Fruit fly (Drosophila melanogaster) whole organism, adult: ENCODE data around the gene cbt.

ENCODE experiments used
- CG33017 ChIP-seq: fragments of 200-800 bp; sonication (Bioruptor generic); optimal IDR thresholded peaks from 2 replicates; lab custom pipeline; 2018; ENCODE audit warnings: missing biosample characterization, mild to moderate bottlenecking, missing genetic modification characterization, moderate library complexity
- CG5204 ChIP-seq: fragments of 200-800 bp; sonication (Bioruptor generic); optimal IDR thresholded peaks from 2 replicates; lab custom pipeline; 2016; ENCODE audit warnings: missing biosample characterization, missing genetic modification characterization
- CG7101 ChIP-seq: fragments of 200-800 bp; sonication (Bioruptor generic); optimal IDR thresholded peaks from 2 replicates; lab custom pipeline; 2018; ENCODE audit warnings: missing biosample characterization, mild to moderate bottlenecking, missing genetic modification characterization, moderate library complexity
- Crg-1 ChIP-seq: fragments of 200-800 bp; sonication (Bioruptor generic); optimal IDR thresholded peaks from 2 replicates; lab custom pipeline; 2016; ENCODE audit warnings: missing biosample characterization, missing genetic modification characterization
- bab1 ChIP-seq: fragments of 200-800 bp; sonication (Bioruptor generic); optimal IDR thresholded peaks from 3 replicates; lab custom pipeline; 2019; ENCODE audit warnings: missing biosample characterization, mild to moderate bottlenecking, missing genetic modification characterization, moderate library complexity
- cic ChIP-seq: fragments of 200-800 bp; sonication (Bioruptor generic); optimal IDR thresholded peaks from 2 replicates; lab custom pipeline; 2017; ENCODE audit warnings: missing biosample characterization, mild to moderate bottlenecking, missing genetic modification characterization, moderate library complexity
- cnc ChIP-seq, 2 experiments: fragments of >200 bp; optimal IDR thresholded peaks; 2 replicates each; lab custom pipeline; 2017
- ovo ChIP-seq: fragments of 200-800 bp; sonication (Bioruptor generic); optimal IDR thresholded peaks from 2 replicates; lab custom pipeline; 2016; ENCODE audit warnings: missing biosample characterization, missing genetic modification characterization
- pad ChIP-seq: fragments of 200-800 bp; sonication (Bioruptor generic); optimal IDR thresholded peaks from 3 replicates; lab custom pipeline; 2017; ENCODE audit warnings: missing biosample characterization, missing genetic modification characterization, mild to moderate bottlenecking, moderate library complexity, missing genetic modification reagents

DNA sequence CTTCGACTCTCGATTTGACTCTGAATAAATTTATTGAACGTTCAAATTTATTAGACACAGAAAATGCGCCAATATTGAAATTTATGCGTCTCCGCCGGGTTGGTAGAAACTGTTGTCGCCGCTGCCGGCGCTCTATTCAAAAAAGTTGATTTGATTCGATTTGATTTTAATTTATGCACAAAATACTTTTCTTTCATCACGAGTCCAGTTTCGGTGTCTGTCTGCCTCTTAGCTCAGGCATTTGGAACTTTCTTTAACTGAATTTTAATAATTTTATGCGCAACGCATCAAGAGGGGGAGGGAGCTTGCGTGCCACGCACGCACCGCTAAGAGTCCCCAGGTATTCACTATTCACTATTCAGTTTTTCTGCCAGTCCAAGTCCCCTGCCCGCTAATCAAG, 42.0 kb downstream of the cbt start:
- no peak for TF ChIP-seq CG7101
- no peak for TF ChIP-seq pad (GFP tag; lab: Kevin White, UChicago)
- no peak for TF ChIP-seq Crg-1 (GFP tag; lab: Kevin White, UChicago)
- TF ChIP-seq CG33017 (tag; lab: Kevin White, UChicago): no peak
- no peak for TF ChIP-seq ovo
- no peak for TF ChIP-seq cic (GFP tag; lab: Kevin White, UChicago)
- no peak for TF ChIP-seq CG5204 (GFP tag; lab: Kevin White, UChicago)
- TF ChIP-seq bab1 (GFP tag; lab: Kevin White, UChicago): no peak
- TF ChIP-seq cnc (optimal IDR thresholded peaks at IDR 0.05; lab: Kevin White, UChicago): no peak
